Worm (Caenorhabditis elegans) whole organism, L2 larva: ENCODE data around the gene F46G11.4.

Experiments
- C34F6.9 ChIP-seq: fragments of 150-350 bp; optimal IDR thresholded peaks from 2 replicates; lab custom pipeline; 2014; ENCODE audit warnings: missing biosample characterization, missing genetic modification characterization
- F13H6.1 ChIP-seq: sonication (generic microtip); optimal IDR thresholded peaks from 2 replicates; lab custom pipeline; 2016; ENCODE audit warnings: missing genetic modification characterization, missing compliant biosample characterization
- R02D3.7 ChIP-seq: fragments of 150-350 bp; optimal IDR thresholded peaks from 2 replicates; lab custom pipeline; 2014; ENCODE audit warnings: missing biosample characterization, missing genetic modification characterization
- Y55F3AM.14 ChIP-seq: fragments of 200-800 bp; sonication (Bioruptor generic); optimal IDR thresholded peaks from 2 replicates; lab custom pipeline; 2018; ENCODE audit warnings: mild to moderate bottlenecking, missing genetic modification characterization, missing compliant biosample characterization
- ZK546.5 ChIP-seq: sonication (generic microtip); optimal IDR thresholded peaks from 2 replicates; lab custom pipeline; 2017; ENCODE audit warnings: missing biosample characterization, missing genetic modification characterization
- alr-1 ChIP-seq: fragments of 150-350 bp; optimal IDR thresholded peaks from 2 replicates; lab custom pipeline; 2014; ENCODE audit warnings: missing biosample characterization, missing genetic modification characterization
- aly-2 ChIP-seq: fragments of 150-350 bp; optimal IDR thresholded peaks from 2 replicates; lab custom pipeline; 2014; ENCODE audit warnings: missing biosample characterization, missing genetic modification characterization
- ama-1 ChIP-seq: fragments of 150-350 bp; optimal IDR thresholded peaks from 2 replicates; lab custom pipeline; 2018; ENCODE audit warnings: inconsistent platforms
- blmp-1 ChIP-seq: sonication (generic microtip); optimal IDR thresholded peaks from 2 replicates; lab custom pipeline; 2017; ENCODE audit warnings: missing genetic modification characterization, mild to moderate bottlenecking, missing compliant biosample characterization, antibody characterized with exemption, moderate library complexity; ENCODE audit not compliant: insufficient read depth
- ceh-16 ChIP-seq: fragments of 150-350 bp; optimal IDR thresholded peaks from 2 replicates; lab custom pipeline; 2014; ENCODE audit warnings: missing biosample characterization, missing genetic modification characterization
- ceh-82 ChIP-seq: fragments of 150-350 bp; optimal IDR thresholded peaks from 2 replicates; lab custom pipeline; 2014; ENCODE audit warnings: missing biosample characterization, missing genetic modification characterization
- crh-2 ChIP-seq: sonication (generic microtip); optimal IDR thresholded peaks from 2 replicates; lab custom pipeline; 2017; ENCODE audit warnings: missing biosample characterization, missing genetic modification characterization
- dmd-4 ChIP-seq: sonication (generic microtip); optimal IDR thresholded peaks from 2 replicates; lab custom pipeline; 2017; ENCODE audit warnings: missing biosample characterization, missing genetic modification characterization
- egl-27 ChIP-seq: sonication (generic microtip); optimal IDR thresholded peaks from 3 replicates; lab custom pipeline; 2017; ENCODE audit warnings: missing biosample characterization, missing genetic modification reagents, missing genetic modification characterization
- elt-1 ChIP-seq: fragments of 150-350 bp; optimal IDR thresholded peaks from 2 replicates; lab custom pipeline; 2014; ENCODE audit warnings: missing biosample characterization, missing genetic modification characterization
- elt-3 ChIP-seq: sonication (generic microtip); optimal IDR thresholded peaks from 2 replicates; lab custom pipeline; 2017; ENCODE audit warnings: missing biosample characterization, missing genetic modification characterization
- fos-1 ChIP-seq: fragments of 150-350 bp; optimal IDR thresholded peaks from 2 replicates; lab custom pipeline; 2014; ENCODE audit warnings: missing biosample characterization, missing genetic modification characterization
- lin-11 ChIP-seq: fragments of 150-350 bp; sonication (generic microtip); optimal IDR thresholded peaks from 2 replicates; lab custom pipeline; 2014; ENCODE audit warnings: missing biosample characterization, missing genetic modification characterization, inconsistent platforms, mixed read lengths
- lin-13 ChIP-seq: fragments of 150-350 bp; optimal IDR thresholded peaks from 2 replicates; lab custom pipeline; 2014; ENCODE audit warnings: missing biosample characterization, missing genetic modification reagents, missing genetic modification characterization
- lin-39 ChIP-seq: fragments of 150-350 bp; optimal IDR thresholded peaks from 2 replicates; lab custom pipeline; 2014; ENCODE audit warnings: missing biosample characterization, missing genetic modification reagents, missing genetic modification characterization
- lsy-2 ChIP-seq, 2 experiments: fragments of 150-350 bp in 1 of 2; sonication (generic microtip) in 1 of 2; optimal IDR thresholded peaks; 2 replicates each; lab custom pipeline; 2014 to 2017; ENCODE audit warnings: missing biosample characterization in 2 of 2, missing genetic modification characterization in 2 of 2
- mab-5 ChIP-seq: fragments of 150-350 bp; optimal IDR thresholded peaks from 2 replicates; lab custom pipeline; 2014; ENCODE audit warnings: missing biosample characterization, missing genetic modification characterization
- mbf-1 ChIP-seq: sonication (generic microtip); optimal IDR thresholded peaks from 2 replicates; lab custom pipeline; 2017; ENCODE audit warnings: missing biosample characterization, missing genetic modification characterization
- mdl-1 ChIP-seq, 2 experiments: fragments of 150-350 bp in 1 of 2; sonication (generic microtip) in 1 of 2; optimal IDR thresholded peaks; 2 replicates each; lab custom pipeline; 2017; ENCODE audit warnings: missing biosample characterization in 2 of 2, missing genetic modification characterization in 2 of 2
- nhr-10 ChIP-seq: sonication (generic microtip); optimal IDR thresholded peaks from 2 replicates; lab custom pipeline; 2017; ENCODE audit warnings: missing biosample characterization, missing genetic modification characterization
- nhr-11 ChIP-seq: fragments of 150-350 bp; optimal IDR thresholded peaks from 2 replicates; lab custom pipeline; 2014; ENCODE audit warnings: missing biosample characterization, missing genetic modification characterization
- nhr-12 ChIP-seq: fragments of 150-350 bp; optimal IDR thresholded peaks from 2 replicates; lab custom pipeline; 2014; ENCODE audit warnings: missing biosample characterization, missing genetic modification characterization
- nhr-129 ChIP-seq: fragments of 150-350 bp; optimal IDR thresholded peaks from 2 replicates; lab custom pipeline; 2014; ENCODE audit warnings: missing biosample characterization, missing genetic modification characterization
- nhr-21 ChIP-seq: fragments of 150-350 bp; optimal IDR thresholded peaks from 2 replicates; lab custom pipeline; 2014; ENCODE audit warnings: missing biosample characterization, missing genetic modification characterization
- nhr-23 ChIP-seq: fragments of 150-350 bp; optimal IDR thresholded peaks from 2 replicates; lab custom pipeline; 2014; ENCODE audit warnings: missing biosample characterization, missing genetic modification reagents, missing genetic modification characterization
- nhr-237 ChIP-seq: fragments of 150-350 bp; optimal IDR thresholded peaks from 2 replicates; lab custom pipeline; 2014; ENCODE audit warnings: missing biosample characterization, missing genetic modification characterization
- nhr-25 ChIP-seq: fragments of 150-350 bp; sonication (generic microtip); optimal IDR thresholded peaks from 3 replicates; lab custom pipeline; 2014; ENCODE audit warnings: missing biosample characterization, missing genetic modification characterization
- nhr-6 ChIP-seq: fragments of 150-350 bp; optimal IDR thresholded peaks from 2 replicates; lab custom pipeline; 2014; ENCODE audit warnings: missing biosample characterization, missing genetic modification characterization
- nhr-77 ChIP-seq: fragments of 150-350 bp; optimal IDR thresholded peaks from 2 replicates; lab custom pipeline; 2014; ENCODE audit warnings: missing biosample characterization, missing genetic modification characterization
- peb-1 ChIP-seq: fragments of 150-350 bp; optimal IDR thresholded peaks from 2 replicates; lab custom pipeline; 2014; ENCODE audit warnings: missing biosample characterization, missing genetic modification characterization
- sem-4 ChIP-seq: fragments of 150-350 bp; optimal IDR thresholded peaks from 2 replicates; lab custom pipeline; 2014; ENCODE audit warnings: missing biosample characterization, missing genetic modification reagents, missing genetic modification characterization
- skn-1 ChIP-seq: sonication (generic microtip); optimal IDR thresholded peaks from 2 replicates; lab custom pipeline; 2017; ENCODE audit warnings: missing biosample characterization, missing genetic modification characterization
- sma-3 ChIP-seq: sonication (generic microtip); optimal IDR thresholded peaks from 2 replicates; lab custom pipeline; 2016; ENCODE audit warnings: missing genetic modification reagents, missing genetic modification characterization, missing compliant biosample characterization
- sma-9 ChIP-seq, 2 experiments: fragments of 150-350 bp in 1 of 2; sonication (generic microtip) in 1 of 2; optimal IDR thresholded peaks; 2 replicates each; lab custom pipeline; 2014 to 2016; ENCODE audit warnings: missing genetic modification characterization in 2 of 2, mild to moderate bottlenecking in 1 of 2, missing biosample characterization in 1 of 2, missing compliant biosample characterization in 1 of 2, missing genetic modification reagents in 1 of 2, moderate library complexity in 1 of 2
- snpc-4 ChIP-seq: fragments of 150-350 bp; optimal IDR thresholded peaks from 2 replicates; lab custom pipeline; 2014; ENCODE audit warnings: missing biosample characterization, missing genetic modification characterization
- unc-55 ChIP-seq: fragments of 150-350 bp; sonication (generic microtip); optimal IDR thresholded peaks from 3 replicates; lab custom pipeline; 2014; ENCODE audit warnings: missing biosample characterization, missing genetic modification reagents, missing genetic modification characterization
- zag-1 ChIP-seq: fragments of 150-350 bp; optimal IDR thresholded peaks from 2 replicates; lab custom pipeline; 2014; ENCODE audit warnings: missing biosample characterization, missing genetic modification characterization
- ztf-1 ChIP-seq: fragments of 200-800 bp; sonication (Bioruptor generic); conservative IDR thresholded peaks from 2 replicates; pipeline ENCODE4 v1.3.6; 2022; ENCODE audit warnings: missing genetic modification characterization, missing compliant biosample characterization
- ztf-11 ChIP-seq: sonication (generic microtip); optimal IDR thresholded peaks from 2 replicates; lab custom pipeline; 2017; ENCODE audit warnings: missing biosample characterization, missing genetic modification characterization

F46G11.4 gene

DNA sequence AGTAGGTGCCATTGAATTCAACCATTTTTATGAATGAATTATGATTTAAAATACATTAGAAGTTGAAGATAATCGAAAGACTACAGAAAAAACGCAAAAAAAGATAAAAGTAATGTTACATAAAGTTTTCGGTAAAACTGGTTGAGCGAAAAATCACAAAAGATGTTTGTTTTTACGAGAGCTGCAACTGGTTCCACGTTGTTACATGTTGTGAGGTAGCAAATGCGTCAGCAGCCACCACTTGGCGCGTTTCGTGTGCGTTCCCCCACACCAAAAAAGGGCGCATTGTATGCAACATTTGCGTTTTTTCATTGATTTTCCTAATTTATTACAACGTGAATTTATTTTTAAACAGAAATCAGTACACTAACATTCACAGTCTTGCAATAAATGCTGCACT is 16.4 kb downstream of the F46G11.4 start, which contains the start of gene gakh-1:
Gene gakh-1 (plus strand): TSS at position 347 of the 400 bp plus-strand sequence.
- TF ChIP-seq sma-9 (GFP tag; optimal IDR thresholded peaks at IDR 0.05; lab: Kevin White, UChicago) = peak; percentile 31
- no peak for TF ChIP-seq sma-9 (tag; optimal IDR thresholded peaks at IDR 0.05; lab: Kevin White, UChicago)
- no peak for TF ChIP-seq R02D3.7
- TF ChIP-seq fos-1 (tag; lab: Kevin White, UChicago) = peak; percentile 14
- no peak for TF ChIP-seq ztf-11 (tag; lab: Kevin White, UChicago)
- TF ChIP-seq mab-5 (tag; lab: Kevin White, UChicago) = peak; percentile 29
- TF ChIP-seq aly-2 = no peak
- TF ChIP-seq mbf-1 (tag; lab: Kevin White, UChicago) = no peak
- peak; percentile 3 for TF ChIP-seq lin-11
- no peak for TF ChIP-seq lin-13
- no peak for TF ChIP-seq peb-1 (tag; lab: Kevin White, UChicago)
- TF ChIP-seq unc-55 (GFP tag; lab: Kevin White, UChicago) = peak; percentile 57
- peak; percentile 71 for TF ChIP-seq C34F6.9 (tag; lab: Kevin White, UChicago)
- peak; percentile 48 for TF ChIP-seq nhr-129 (tag; lab: Kevin White, UChicago)
- peak; percentile 44 to 77 for TF ChIP-seq lsy-2 (tag; optimal IDR thresholded peaks at IDR 0.05; lab: Kevin White, UChicago)
- no peak for TF ChIP-seq ama-1
- TF ChIP-seq nhr-23 (tag; lab: Kevin White, UChicago) = no peak
- TF ChIP-seq nhr-25 (tag; lab: Kevin White, UChicago) = peak; percentile 68
- no peak for TF ChIP-seq ceh-16 (tag; lab: Kevin White, UChicago)
- TF ChIP-seq nhr-10 (tag; lab: Kevin White, UChicago) = no peak
- TF ChIP-seq F13H6.1 (tag; lab: Kevin White, UChicago) = peak; percentile 77
- no peak for TF ChIP-seq Y55F3AM.14 (GFP tag; lab: Kevin White, UChicago)
- peak; percentile 41 for TF ChIP-seq nhr-21
- TF ChIP-seq sma-3 (GFP tag; lab: Kevin White, UChicago) = peak; percentile 25
- no peak for TF ChIP-seq nhr-12 (tag; lab: Kevin White, UChicago)
- TF ChIP-seq zag-1 = no peak
- no peak for TF ChIP-seq ceh-82 (tag; lab: Kevin White, UChicago)
- TF ChIP-seq egl-27 (tag; lab: Kevin White, UChicago) = peak; percentile 23
- peak; percentile 79 for TF ChIP-seq crh-2 (tag; lab: Kevin White, UChicago)
- TF ChIP-seq elt-3 (tag; lab: Kevin White, UChicago) = no peak
- TF ChIP-seq, all 48 proteins: peak for 14

DNA sequence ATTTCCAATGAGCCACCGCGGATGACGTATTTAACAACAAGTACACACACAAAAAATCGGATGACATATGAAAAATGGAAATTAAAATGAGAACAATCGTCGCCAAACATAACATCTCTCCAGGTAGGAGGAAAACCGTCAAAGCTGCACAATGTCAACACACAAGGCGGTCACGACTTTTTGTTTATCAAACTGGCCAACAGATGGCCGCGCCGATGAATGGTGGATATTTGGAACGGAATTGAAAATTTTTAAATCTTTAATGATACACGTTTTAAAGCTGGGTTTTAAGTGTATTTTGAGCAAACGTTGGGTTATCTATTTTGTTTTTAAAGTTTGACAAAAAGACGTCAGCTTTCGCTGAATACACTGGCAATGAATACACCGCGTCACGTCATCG is 17.3 kb downstream of the F46G11.4 start:
- TF ChIP-seq elt-1 (tag; lab: Kevin White, UChicago) (no peak), mdl-1 (tag; optimal IDR thresholded peaks at IDR 0.05; lab: Kevin White, UChicago) (no peak), dmd-4 (tag; lab: Kevin White, UChicago) (no peak), ZK546.5 (tag; lab: Kevin White, UChicago) (no peak), ztf-1 (GFP tag; lab: Robert Waterston, UW) (no peak)

DNA sequence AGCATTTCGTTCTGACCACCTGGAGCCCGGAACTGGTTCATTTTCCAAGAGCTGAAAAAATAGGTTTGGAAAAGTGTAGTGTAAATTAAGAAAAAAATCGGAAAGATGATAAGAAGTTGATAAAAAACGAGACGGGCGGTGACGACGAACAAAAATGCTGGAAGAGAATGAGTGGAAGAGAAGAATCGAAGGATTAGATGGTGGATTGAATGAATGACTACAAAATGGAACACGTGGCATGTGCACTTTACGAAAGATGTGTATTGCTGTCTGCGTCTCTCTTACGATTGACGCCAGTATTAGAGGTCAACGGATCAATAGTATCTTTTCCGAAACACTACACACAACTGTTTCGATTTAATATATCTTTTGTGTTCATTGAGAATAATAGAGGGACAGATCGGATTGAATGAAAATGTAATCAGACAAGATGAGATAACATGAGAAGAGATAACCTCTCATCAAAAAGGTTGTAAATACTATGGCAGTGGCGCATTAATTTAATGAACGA is 17.9 kb downstream of the F46G11.4 start, which contains the start of gene sft-4:
Gene sft-4 (minus strand): TSS at position 51 of the 511 bp plus-strand sequence.
- TF ChIP-seq lin-39 (tag; lab: Kevin White, UChicago) (no peak), lin-13 (peak; percentile 25), ztf-11 (tag; lab: Kevin White, UChicago) (no peak), nhr-12 (tag; lab: Kevin White, UChicago) (no peak), fos-1 (tag; lab: Kevin White, UChicago) (peak; percentile 40), lin-11 (no peak), lsy-2 (tag; optimal IDR thresholded peaks at IDR 0.05; lab: Kevin White, UChicago) (peak in 1 of 2 experiments; percentile 67), peb-1 (tag; lab: Kevin White, UChicago) (no peak), nhr-6 (tag; lab: Kevin White, UChicago) (peak; percentile 33), ama-1 (no peak), ZK546.5 (tag; lab: Kevin White, UChicago) (no peak), R02D3.7 (no peak), elt-1 (tag; lab: Kevin White, UChicago) (no peak), sem-4 (tag; lab: Kevin White, UChicago) (no peak), blmp-1 (tag; lab: Kevin White, UChicago) (no peak), nhr-11 (tag; lab: Kevin White, UChicago) (no peak), nhr-21 (peak; percentile 83), snpc-4 (tag; lab: Kevin White, UChicago) (no peak), sma-9 (GFP tag; optimal IDR thresholded peaks at IDR 0.05; lab: Kevin White, UChicago) (peak; percentile 86), sma-9 (tag; optimal IDR thresholded peaks at IDR 0.05; lab: Kevin White, UChicago) (no peak), C34F6.9 (tag; lab: Kevin White, UChicago) (peak; percentile 58), elt-3 (tag; lab: Kevin White, UChicago) (no peak), mdl-1 (tag; optimal IDR thresholded peaks at IDR 0.05; lab: Kevin White, UChicago) (peak; percentile 11 to 21), mab-5 (tag; lab: Kevin White, UChicago) (no peak), nhr-77 (tag; lab: Kevin White, UChicago) (no peak), skn-1 (tag; lab: Kevin White, UChicago) (no peak), nhr-23 (tag; lab: Kevin White, UChicago) (no peak), nhr-237 (no peak), F13H6.1 (tag; lab: Kevin White, UChicago) (peak; percentile 59), sma-3 (GFP tag; lab: Kevin White, UChicago) (peak; percentile 35), ceh-82 (tag; lab: Kevin White, UChicago) (no peak), nhr-25 (tag; lab: Kevin White, UChicago) (peak; percentile 2), aly-2 (no peak), zag-1 (no peak), nhr-129 (tag; lab: Kevin White, UChicago) (peak; percentile 75), alr-1 (tag; lab: Kevin White, UChicago) (no peak), mbf-1 (tag; lab: Kevin White, UChicago) (no peak), Y55F3AM.14 (GFP tag; lab: Kevin White, UChicago) (no peak), egl-27 (tag; lab: Kevin White, UChicago) (no peak), ztf-1 (GFP tag; lab: Robert Waterston, UW) (no peak), ceh-16 (tag; lab: Kevin White, UChicago) (no peak)
